Worm (Caenorhabditis elegans) whole organism, L3 larva: Measurements from ENCODE around the gene T21E8.5.

Source experiments
- aly-2 ChIP-seq: fragments of 150-350 bp; optimal IDR thresholded peaks from 2 replicates; lab custom pipeline; 2014; ENCODE audit warnings: missing biosample characterization, missing genetic modification characterization
- ceh-28 ChIP-seq: fragments of 150-350 bp; optimal IDR thresholded peaks from 2 replicates; lab custom pipeline; 2014; ENCODE audit warnings: missing biosample characterization, missing genetic modification reagents, missing genetic modification characterization
- egl-27 ChIP-seq: sonication (generic microtip); optimal IDR thresholded peaks from 4 replicates; lab custom pipeline; 2017; ENCODE audit warnings: missing biosample characterization, missing genetic modification reagents, missing genetic modification characterization
- fos-1 ChIP-seq: fragments of 150-350 bp; optimal IDR thresholded peaks from 2 replicates; lab custom pipeline; 2014; ENCODE audit warnings: missing biosample characterization, missing genetic modification characterization
- jun-1 ChIP-seq: fragments of 150-350 bp; optimal IDR thresholded peaks from 2 replicates; lab custom pipeline; 2014; ENCODE audit warnings: missing biosample characterization, missing genetic modification reagents, missing genetic modification characterization
- lin-15B ChIP-seq: fragments of 150-350 bp; optimal IDR thresholded peaks from 2 replicates; lab custom pipeline; 2014; ENCODE audit warnings: missing biosample characterization, missing genetic modification characterization
- nhr-12 ChIP-seq: fragments of 150-350 bp; optimal IDR thresholded peaks from 2 replicates; lab custom pipeline; 2014; ENCODE audit warnings: missing biosample characterization, missing genetic modification characterization
- nhr-237 ChIP-seq: fragments of 150-350 bp; optimal IDR thresholded peaks from 2 replicates; lab custom pipeline; 2014; ENCODE audit warnings: missing biosample characterization, missing genetic modification characterization
- nhr-25 ChIP-seq: sonication (generic microtip); optimal IDR thresholded peaks from 2 replicates; lab custom pipeline; 2017; ENCODE audit warnings: missing biosample characterization, missing genetic modification characterization
- pqm-1 ChIP-seq: fragments of 150-350 bp; optimal IDR thresholded peaks from 2 replicates; lab custom pipeline; 2017; ENCODE audit warnings: missing biosample characterization, missing genetic modification characterization, inconsistent platforms
- tbx-2 ChIP-seq: sonication (generic microtip); optimal IDR thresholded peaks from 2 replicates; lab custom pipeline; 2016; ENCODE audit warnings: mild to moderate bottlenecking, missing genetic modification characterization, missing compliant biosample characterization
- ztf-4 ChIP-seq: fragments of 150-350 bp; optimal IDR thresholded peaks from 2 replicates; lab custom pipeline; 2014; ENCODE audit warnings: missing biosample characterization, missing genetic modification characterization

DNA sequence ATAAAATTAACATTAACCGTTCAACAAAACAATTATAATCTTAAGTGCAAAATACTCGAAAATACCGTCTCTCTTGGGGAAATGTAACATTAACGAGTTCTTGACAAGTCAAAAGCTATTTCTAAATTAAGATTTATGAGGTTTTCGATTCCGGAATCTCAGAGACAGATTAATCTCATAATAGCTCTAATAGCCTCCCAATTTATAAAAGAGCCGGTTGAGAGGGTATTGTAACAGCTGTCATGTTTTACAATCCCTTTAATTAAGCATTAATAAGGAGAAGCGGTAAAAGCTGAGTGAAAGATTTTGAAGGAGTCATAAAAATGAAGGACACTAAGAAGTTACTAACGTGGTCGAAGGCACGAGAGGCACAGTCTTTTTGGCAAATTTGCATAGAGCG lies 34.2 kb upstream of the T21E8.5 start:
- TF ChIP-seq nhr-25 (tag; lab: Kevin White, UChicago) (no peak), tbx-2 (tag; lab: Kevin White, UChicago) (no peak), egl-27 (tag; lab: Kevin White, UChicago) (no peak), nhr-12 (tag; lab: Kevin White, UChicago) (no peak), aly-2 (tag; lab: Kevin White, UChicago) (no peak), lin-15B (tag; lab: Kevin White, UChicago) (no peak), nhr-237 (no peak), ztf-4 (tag; lab: Kevin White, UChicago) (no peak), fos-1 (tag; lab: Kevin White, UChicago) (no peak), ceh-28 (no peak), pqm-1 (tag; lab: Kevin White, UChicago) (no peak), jun-1 (tag; lab: Kevin White, UChicago) (no peak)
